Fruit fly (Drosophila melanogaster) whole organism, prepupa: ENCODE data around the gene CG17068.

Experiments used
- CG11762 ChIP-seq: fragments of 200-800 bp; sonication (Bioruptor generic); optimal IDR thresholded peaks from 3 replicates; lab custom pipeline; 2016; ENCODE audit warnings: missing biosample characterization, missing genetic modification characterization; ENCODE audit not compliant: insufficient read depth
- OdsH ChIP-seq: fragments of 200-800 bp; sonication (Bioruptor generic); optimal IDR thresholded peaks from 3 replicates; lab custom pipeline; 2016; ENCODE audit warnings: missing biosample characterization, missing genetic modification characterization
- Smox ChIP-seq: fragments of 200-800 bp; sonication (Bioruptor generic); optimal IDR thresholded peaks from 3 replicates; lab custom pipeline; 2016; ENCODE audit warnings: missing biosample characterization, missing genetic modification characterization
- Sox15 ChIP-seq: fragments of 200-800 bp; sonication (Bioruptor generic); optimal IDR thresholded peaks from 3 replicates; lab custom pipeline; 2016; ENCODE audit warnings: missing biosample characterization, missing genetic modification characterization
- dsx ChIP-seq: fragments of 200-800 bp; optimal IDR thresholded peaks from 3 replicates; lab custom pipeline; 2019; ENCODE audit warnings: missing biosample characterization, mild to moderate bottlenecking, missing genetic modification characterization, moderate library complexity; ENCODE audit not compliant: poor library complexity, severe bottlenecking
- fkh ChIP-seq: fragments of 200-800 bp; sonication (Bioruptor generic); optimal IDR thresholded peaks from 3 replicates; lab custom pipeline; 2017; ENCODE audit warnings: missing biosample characterization, mild to moderate bottlenecking, missing genetic modification characterization, moderate library complexity

- TF ChIP-seq fkh (GFP tag; lab: Kevin White, UChicago) = no peak
- peak; percentile 41 for TF ChIP-seq OdsH (GFP tag; lab: Kevin White, UChicago)
- TF ChIP-seq Smox = no peak
- TF ChIP-seq dsx = no peak
- no peak for TF ChIP-seq CG11762 (GFP tag; lab: Kevin White, UChicago)
- no peak for TF ChIP-seq Sox15
Measured at dm6 chrX:20247710-20248109, 3.2 kb downstream of the CG17068 start.
